Fruit fly (Drosophila melanogaster) whole organism, embryonic: ENCODE results near the gene CG43273.

ENCODE experiments used
- Abd-B ChIP-seq: fragments of 200-800 bp; sonication (Bioruptor generic); optimal IDR thresholded peaks from 2 replicates; lab custom pipeline; 2018; ENCODE audit warnings: missing biosample characterization, mild to moderate bottlenecking, missing genetic modification characterization, moderate library complexity
- BtbVII ChIP-seq: fragments of 200-800 bp; sonication (Bioruptor generic); optimal IDR thresholded peaks from 3 replicates; lab custom pipeline; 2017; ENCODE audit warnings: missing biosample characterization, mild to moderate bottlenecking, missing genetic modification characterization
- CG10462 ChIP-seq: fragments of 200-800 bp; sonication (Bioruptor generic); optimal IDR thresholded peaks from 2 replicates; lab custom pipeline; 2016; ENCODE audit warnings: missing biosample characterization, missing genetic modification characterization
- CG11560 ChIP-seq: fragments of 200-800 bp; sonication (Bioruptor generic); IDR thresholded peaks from 3 replicates; pipeline ENCODE4 v1.3.6; 2022; ENCODE audit warnings: missing biosample characterization, missing genetic modification characterization
- CG12071 ChIP-seq: fragments of 200-800 bp; sonication (Bioruptor generic); optimal IDR thresholded peaks from 3 replicates; lab custom pipeline; 2018; ENCODE audit warnings: missing biosample characterization, mild to moderate bottlenecking, missing genetic modification characterization
- CG12219 ChIP-seq: fragments of 200-800 bp; sonication (Bioruptor generic); optimal IDR thresholded peaks from 3 replicates; lab custom pipeline; 2018; ENCODE audit warnings: missing biosample characterization, mild to moderate bottlenecking, missing genetic modification characterization
- CG12744 ChIP-seq: fragments of 200-800 bp; sonication (Bioruptor generic); optimal IDR thresholded peaks from 2 replicates; lab custom pipeline; 2016; ENCODE audit warnings: missing biosample characterization, missing genetic modification characterization
- CG13424 ChIP-seq: fragments of 200-800 bp; sonication (Bioruptor generic); optimal IDR thresholded peaks from 2 replicates; lab custom pipeline; 2019; ENCODE audit warnings: missing biosample characterization, mild to moderate bottlenecking, missing genetic modification characterization, moderate library complexity
- CG13775 ChIP-seq: fragments of 200-800 bp; sonication (Bioruptor generic); optimal IDR thresholded peaks from 3 replicates; lab custom pipeline; 2017; ENCODE audit warnings: missing biosample characterization, mild to moderate bottlenecking, missing genetic modification characterization
- CG2199 ChIP-seq: fragments of 200-800 bp; sonication (Bioruptor generic); IDR thresholded peaks from 3 replicates; pipeline ENCODE4 v1.3.6; 2022; ENCODE audit warnings: missing biosample characterization, missing genetic modification characterization
- CG32767 ChIP-seq: fragments of 200-800 bp; sonication (Bioruptor generic); IDR thresholded peaks from 2 replicates; pipeline ENCODE4 v1.3.6; 2022; ENCODE audit warnings: missing biosample characterization, missing genetic modification characterization
- CG3407 ChIP-seq: fragments of 200-800 bp; sonication (Bioruptor generic); optimal IDR thresholded peaks from 2 replicates; lab custom pipeline; 2018; ENCODE audit warnings: missing biosample characterization, mild to moderate bottlenecking, missing genetic modification characterization
- CG3838 ChIP-seq: fragments of 200-800 bp; sonication (Bioruptor generic); optimal IDR thresholded peaks from 3 replicates; lab custom pipeline; 2016; ENCODE audit warnings: missing biosample characterization, missing genetic modification characterization
- CG4820 ChIP-seq: fragments of 200-800 bp; sonication (Bioruptor generic); optimal IDR thresholded peaks from 3 replicates; lab custom pipeline; 2016; ENCODE audit warnings: missing biosample characterization, missing genetic modification characterization
- CG6254 ChIP-seq: fragments of 200-800 bp; sonication (Bioruptor generic); optimal IDR thresholded peaks from 3 replicates; lab custom pipeline; 2017; ENCODE audit warnings: mild to moderate bottlenecking, missing biosample characterization, missing genetic modification reagents, missing genetic modification characterization
- CG7357 ChIP-seq: fragments of 200-800 bp; sonication (Bioruptor generic); IDR thresholded peaks from 3 replicates; pipeline ENCODE4 v1.3.6; 2022; ENCODE audit warnings: missing biosample characterization, missing genetic modification characterization
- CG7987 ChIP-seq: fragments of 200-800 bp; sonication (Bioruptor generic); optimal IDR thresholded peaks from 2 replicates; lab custom pipeline; 2018; ENCODE audit warnings: missing biosample characterization, mild to moderate bottlenecking, missing genetic modification characterization, moderate library complexity
- CG8765 ChIP-seq: fragments of 200-800 bp; sonication (Bioruptor generic); IDR thresholded peaks from 2 replicates; pipeline ENCODE4 v1.3.6; 2022; ENCODE audit warnings: missing biosample characterization, missing genetic modification characterization
- CkIIα-i1 ChIP-seq: fragments of 200-800 bp; sonication (Bioruptor generic); IDR thresholded peaks from 2 replicates; pipeline ENCODE4 v1.3.6; 2022; ENCODE audit warnings: missing biosample characterization, missing genetic modification characterization
- Dll ChIP-seq: fragments of 200-800 bp; sonication (Bioruptor generic); IDR thresholded peaks from 4 replicates; pipeline ENCODE4 v1.3.6; 2022; ENCODE audit warnings: missing biosample characterization, missing genetic modification characterization; ENCODE audit not compliant: partially characterized antibody
- Dp ChIP-seq: fragments of 200-800 bp; sonication (Bioruptor generic); optimal IDR thresholded peaks from 2 replicates; lab custom pipeline; 2018; ENCODE audit warnings: missing biosample characterization, mild to moderate bottlenecking, missing genetic modification characterization, moderate library complexity
- Eip74EF ChIP-seq, 2 experiments: fragments of 200-800 bp in 1 of 2; fragments of >200 bp in 1 of 2; sonication (Bioruptor generic) in 1 of 2; optimal IDR thresholded peaks; 2 replicates each; lab custom pipeline; 2017 to 2019; ENCODE audit warnings: missing biosample characterization in 2 of 2, missing genetic modification characterization in 2 of 2, mild to moderate bottlenecking in 1 of 2, moderate library complexity in 1 of 2
- Ets97D ChIP-seq: fragments of 200-800 bp; sonication (Bioruptor generic); optimal IDR thresholded peaks from 3 replicates; lab custom pipeline; 2016; ENCODE audit warnings: missing biosample characterization, missing genetic modification characterization
- Fer1 ChIP-seq: fragments of 200-800 bp; sonication (Bioruptor generic); optimal IDR thresholded peaks from 2 replicates; lab custom pipeline; 2017; ENCODE audit warnings: missing biosample characterization, mild to moderate bottlenecking, missing genetic modification characterization
- Hr3 ChIP-seq: fragments of 200-800 bp; sonication (Bioruptor generic); optimal IDR thresholded peaks from 3 replicates; lab custom pipeline; 2016; ENCODE audit warnings: missing biosample characterization, missing genetic modification characterization
- Hr78 ChIP-seq, 2 experiments: fragments of 200-800 bp in 1 of 2; fragments of >200 bp in 1 of 2; sonication (Bioruptor generic) in 1 of 2; optimal IDR thresholded peaks; 2 replicates each; lab custom pipeline; 2017 to 2019; ENCODE audit warnings: missing biosample characterization in 2 of 2, missing genetic modification characterization in 2 of 2, mild to moderate bottlenecking in 1 of 2, moderate library complexity in 1 of 2
- Jarid2 ChIP-seq: fragments of 200-800 bp; sonication (Bioruptor generic); optimal IDR thresholded peaks from 3 replicates; lab custom pipeline; 2017; ENCODE audit warnings: mild to moderate bottlenecking, missing biosample characterization, missing genetic modification reagents, missing genetic modification characterization
- Med ChIP-seq: fragments of 200-800 bp; sonication (Bioruptor generic); peaks from one replicate; lab custom pipeline; 2016; ENCODE audit warnings: missing biosample characterization, missing genetic modification characterization, mild to moderate bottlenecking, inconsistent platforms, moderate library complexity
- NC2α ChIP-seq: fragments of 200-800 bp; sonication (Bioruptor generic); optimal IDR thresholded peaks from 2 replicates; lab custom pipeline; 2016; ENCODE audit warnings: missing biosample characterization, missing genetic modification characterization
- PHDP ChIP-seq: fragments of 200-800 bp; sonication (Bioruptor generic); optimal IDR thresholded peaks from 3 replicates; lab custom pipeline; 2018; ENCODE audit warnings: missing biosample characterization, mild to moderate bottlenecking, missing genetic modification characterization, moderate library complexity
- Poxn ChIP-seq: fragments of 200-800 bp; sonication (Bioruptor generic); IDR thresholded peaks from 2 replicates; pipeline ENCODE4 v1.3.6; 2022; ENCODE audit warnings: missing biosample characterization, missing genetic modification characterization
- aop ChIP-seq: fragments of 200-800 bp; sonication (Bioruptor generic); IDR thresholded peaks from 2 replicates; pipeline ENCODE4 v1.3.6; 2022; ENCODE audit warnings: missing biosample characterization, missing genetic modification characterization
- ase ChIP-seq: fragments of 200-800 bp; sonication (Bioruptor generic); IDR thresholded peaks from 3 replicates; pipeline ENCODE4 v1.3.6; 2022; ENCODE audit warnings: missing biosample characterization, missing genetic modification characterization
- ash1 ChIP-seq: fragments of 200-800 bp; sonication (Bioruptor generic); optimal IDR thresholded peaks from 2 replicates; lab custom pipeline; 2018; ENCODE audit warnings: missing biosample characterization, mild to moderate bottlenecking, missing genetic modification characterization
- cas ChIP-seq: fragments of 200-800 bp; sonication (Bioruptor generic); IDR thresholded peaks from 2 replicates; pipeline ENCODE4 v1.3.6; 2022; ENCODE audit warnings: missing biosample characterization, missing genetic modification characterization
- caup ChIP-seq: fragments of 200-800 bp; sonication (Bioruptor generic); optimal IDR thresholded peaks from 3 replicates; lab custom pipeline; 2017; ENCODE audit warnings: missing biosample characterization, mild to moderate bottlenecking, missing genetic modification characterization, moderate library complexity; ENCODE audit not compliant: severe bottlenecking
- cwo ChIP-seq: fragments of 200-800 bp; sonication (Bioruptor generic); optimal IDR thresholded peaks from 3 replicates; lab custom pipeline; 2017; ENCODE audit warnings: missing biosample characterization, missing genetic modification characterization, mild to moderate bottlenecking, moderate library complexity, missing genetic modification reagents
- ewg ChIP-seq: fragments of 200-800 bp; sonication (Bioruptor generic); optimal IDR thresholded peaks from 3 replicates; lab custom pipeline; 2017; ENCODE audit warnings: mild to moderate bottlenecking, missing biosample characterization, missing genetic modification reagents, missing genetic modification characterization
- gsb ChIP-seq: fragments of 200-800 bp; sonication (Bioruptor generic); IDR thresholded peaks from 2 replicates; pipeline ENCODE4 v1.3.6; 2022; ENCODE audit warnings: missing biosample characterization, missing genetic modification characterization
- knrl ChIP-seq: fragments of 200-800 bp; sonication (Bioruptor generic); IDR thresholded peaks from 3 replicates; pipeline ENCODE4 v1.3.6; 2022; ENCODE audit warnings: missing biosample characterization, missing genetic modification characterization; ENCODE audit not compliant: partially characterized antibody
- pho ChIP-seq: fragments of 200-800 bp; sonication (Bioruptor generic); optimal IDR thresholded peaks from 2 replicates; lab custom pipeline; 2016; ENCODE audit warnings: missing biosample characterization, missing genetic modification characterization
- pnt ChIP-seq: fragments of 200-800 bp; sonication (Bioruptor generic); optimal IDR thresholded peaks from 3 replicates; lab custom pipeline; 2016; ENCODE audit warnings: missing biosample characterization, missing genetic modification characterization
- pum ChIP-seq: fragments of 200-800 bp; sonication (Bioruptor generic); optimal IDR thresholded peaks from 2 replicates; lab custom pipeline; 2016; ENCODE audit warnings: missing biosample characterization, missing genetic modification characterization
- ranshi ChIP-seq: fragments of 200-800 bp; sonication (Bioruptor generic); IDR thresholded peaks from 2 replicates; pipeline ENCODE4 v1.3.6; 2022; ENCODE audit warnings: missing biosample characterization, missing genetic modification characterization
- repo ChIP-seq: fragments of 200-800 bp; sonication (Bioruptor generic); optimal IDR thresholded peaks from 2 replicates; lab custom pipeline; 2016; ENCODE audit warnings: missing biosample characterization, missing genetic modification characterization
- sc ChIP-seq, 3 experiments: fragments of >200 bp in 2 of 3; fragments of 200-800 bp in 1 of 3; sonication (Bioruptor generic) in 1 of 3; optimal IDR thresholded peaks; 2 replicates in 2 of 3; 3 replicates in 1 of 3; lab custom pipeline; 2017; ENCODE audit warnings: mild to moderate bottlenecking in 1 of 3, missing biosample characterization in 1 of 3, missing genetic modification characterization in 1 of 3, missing genetic modification reagents in 1 of 3
- sd ChIP-seq: fragments of 200-800 bp; sonication (Bioruptor generic); optimal IDR thresholded peaks from 3 replicates; lab custom pipeline; 2018; ENCODE audit warnings: missing biosample characterization, mild to moderate bottlenecking, missing genetic modification characterization, moderate library complexity
- sisA ChIP-seq: fragments of 200-800 bp; sonication (Bioruptor generic); IDR thresholded peaks from 2 replicates; pipeline ENCODE4 v1.3.6; 2022; ENCODE audit warnings: missing biosample characterization, missing genetic modification characterization
- stc ChIP-seq: fragments of 200-800 bp; sonication (Bioruptor generic); IDR thresholded peaks from 2 replicates; pipeline ENCODE4 v1.3.6; 2022; ENCODE audit warnings: missing biosample characterization, missing genetic modification characterization

Gene CG43273

DNA sequence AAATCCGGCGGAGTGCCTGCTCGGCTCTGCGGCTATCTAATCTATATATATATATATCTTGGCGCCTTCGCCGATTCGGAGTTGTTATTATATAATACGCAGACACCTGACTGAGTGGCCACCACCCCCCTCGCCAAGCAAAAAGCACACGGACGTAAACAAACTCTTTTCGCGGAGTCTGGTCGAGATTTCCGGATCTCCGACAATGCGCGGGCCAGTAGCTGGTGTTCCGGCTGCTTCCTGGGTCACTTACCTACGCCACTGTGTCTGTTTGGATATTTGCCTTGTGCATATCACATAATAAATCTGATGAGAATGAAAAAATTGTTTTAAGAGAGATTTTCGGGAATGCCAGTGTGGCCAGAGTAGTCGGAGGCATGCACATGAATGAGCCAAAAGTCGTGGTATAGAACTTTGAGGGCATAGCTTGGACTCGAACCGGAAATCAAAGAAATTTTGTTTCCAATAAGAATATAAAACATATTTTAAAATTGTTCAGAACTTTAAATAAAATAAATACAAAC is 43.0 kb upstream of the CG43273 start, which contains the start of gene CG5805 (continued):
- peak; percentile 58 for TF ChIP-seq Hr3 (GFP tag; lab: Kevin White, UChicago)
- peak; percentile 45 for TF ChIP-seq Dp
- peak; percentile 59 for TF ChIP-seq repo (GFP tag; lab: Kevin White, UChicago)
- TF ChIP-seq CG2199 (GFP tag; lab: Robert Waterston, UW), result peak; percentile 47; the same call in 2 of the 3 replicates
- peak; percentile 63 for TF ChIP-seq CG12744 (GFP tag; lab: Kevin White, UChicago)
- 0 out of 2 replicates have a peak, but pooled peaks have one; percentile 5 for TF ChIP-seq CkIIα-i1 (GFP tag; lab: Robert Waterston, UW)
- TF ChIP-seq Hr78 (GFP tag; optimal IDR thresholded peaks at IDR 0.05; lab: Kevin White, UChicago), result peak in 1 of 2 experiments; percentile 82
- TF ChIP-seq caup (GFP tag; lab: Kevin White, UChicago), result peak; percentile 95
- peak; percentile 73 for TF ChIP-seq CG4820 (GFP tag; lab: Kevin White, UChicago)
- no peak for TF ChIP-seq Poxn
- TF ChIP-seq ase (GFP tag; lab: Robert Waterston, UW), result peak; percentile 81
- peak; percentile 76 for TF ChIP-seq BtbVII (GFP tag; lab: Kevin White, UChicago)
- peak; percentile 79 for TF ChIP-seq CG3407
- peak; percentile 57 for TF ChIP-seq CG13424
- peak; percentile 83 for TF ChIP-seq ewg (GFP tag; lab: Kevin White, UChicago)
- TF ChIP-seq Ets97D, result peak; percentile 99
- no peak for TF ChIP-seq aop (GFP tag; lab: Robert Waterston, UW)
- TF ChIP-seq CG3838 (GFP tag; lab: Kevin White, UChicago), result no peak
- TF ChIP-seq pho (GFP tag; lab: Kevin White, UChicago), result peak; percentile 76
- peak; percentile 79 for TF ChIP-seq ranshi (GFP tag; lab: Robert Waterston, UW)
- TF ChIP-seq knrl (GFP tag; lab: Robert Waterston, UW), result no peak; the same call in 2 of the 3 replicates
- TF ChIP-seq Abd-B (GFP tag; lab: Kevin White, UChicago), result peak; percentile 57
- TF ChIP-seq Jarid2 (GFP tag; lab: Kevin White, UChicago), result peak; percentile 74
- peak; percentile 56 for TF ChIP-seq cwo (GFP tag; lab: Kevin White, UChicago)
- peak; percentile 46 for TF ChIP-seq NC2α (GFP tag; lab: Kevin White, UChicago)
- peak; percentile 77 for TF ChIP-seq stc (GFP tag; lab: Robert Waterston, UW)
- peak; percentile 79 for TF ChIP-seq CG12219 (GFP tag; lab: Kevin White, UChicago)
- peak; percentile 87 for TF ChIP-seq PHDP (tag; lab: Kevin White, UChicago)
- no peak; the same call in 2 of the 3 replicates for TF ChIP-seq CG11560 (tag; lab: Robert Waterston, UW)
- peak; percentile 91 for TF ChIP-seq Fer1
- peak; percentile 23 for TF ChIP-seq CG10462
- TF ChIP-seq pum, result peak; percentile 3
- TF ChIP-seq CG32767 (GFP tag; lab: Robert Waterston, UW), result no peak
- TF ChIP-seq sd (tag; lab: Kevin White, UChicago), result peak; percentile 66
- TF ChIP-seq CG7987 (GFP tag; lab: Kevin White, UChicago), result peak; percentile 94
- TF ChIP-seq sc (optimal IDR thresholded peaks at IDR 0.05; lab: Kevin White, UChicago), result no peak
- TF ChIP-seq sc (GFP tag; optimal IDR thresholded peaks at IDR 0.05; lab: Kevin White, UChicago), result peak; percentile 75
- peak; percentile 98 for TF ChIP-seq Med
- TF ChIP-seq pnt (GFP tag; lab: Kevin White, UChicago), result no peak
- peak; percentile 55 for TF ChIP-seq gsb
- peak in 1 of 2 experiments; percentile 36 for TF ChIP-seq Eip74EF (GFP tag; optimal IDR thresholded peaks at IDR 0.05; lab: Kevin White, UChicago)
- peak; percentile 56; the same call in 1 of the 2 replicates for TF ChIP-seq cas
- peak; percentile 82 for TF ChIP-seq ash1 (GFP tag; lab: Kevin White, UChicago)
- TF ChIP-seq CG12071 (GFP tag; lab: Kevin White, UChicago), result peak; percentile 84
- TF ChIP-seq Dll, result no peak
- no peak for TF ChIP-seq CG8765
- TF ChIP-seq CG6254 (GFP tag; lab: Kevin White, UChicago), result peak; percentile 81
- TF ChIP-seq CG13775 (GFP tag; lab: Kevin White, UChicago), result peak; percentile 93
- TF ChIP-seq sisA, result no peak
- TF ChIP-seq CG7357 (GFP tag; lab: Robert Waterston, UW), result peak; percentile 63; the same call in 2 of the 3 replicates
